Worm (Caenorhabditis elegans) whole organism, young adult: ENCODE data around the gene srt-43.

Experiments used
- B0261.1 ChIP-seq: sonication (generic microtip); optimal IDR thresholded peaks from 2 replicates; lab custom pipeline; 2016; ENCODE audit warnings: mild to moderate bottlenecking, missing genetic modification characterization, moderate library complexity, missing compliant biosample characterization
- C17E4.6 ChIP-seq: fragments of 200-800 bp; sonication (Bioruptor generic); IDR thresholded peaks from 2 replicates; pipeline ENCODE4 v1.3.6; 2022; ENCODE audit warnings: missing genetic modification reagents, missing genetic modification characterization, missing compliant biosample characterization
- Y95B8A.8 ChIP-seq: fragments of 200-800 bp; sonication (Bioruptor generic); IDR thresholded peaks from 2 replicates; pipeline ENCODE4 v1.3.6; 2022; ENCODE audit warnings: missing genetic modification reagents, missing genetic modification characterization, missing compliant biosample characterization
- snpc-1.3 ChIP-seq: sonication (generic microtip); optimal IDR thresholded peaks from 2 replicates; lab custom pipeline; 2017; ENCODE audit warnings: missing genetic modification characterization, mild to moderate bottlenecking, missing compliant biosample characterization, antibody characterized with exemption, moderate library complexity, missing genotype, missing genetic modification reagents; ENCODE audit not compliant: insufficient read depth

ce11 chrV:12811126-12811525, 42.1 kb downstream of the srt-43 start, which contains the start of gene ZC443.2:
- no peak for TF ChIP-seq Y95B8A.8 (GFP tag; lab: Robert Waterston, UW)
- no peak for TF ChIP-seq snpc-1.3 (tag; lab: Kevin White, UChicago)
- TF ChIP-seq B0261.1 = no peak
- TF ChIP-seq C17E4.6 (GFP tag; lab: Robert Waterston, UW) = no peak
